Worm (Caenorhabditis elegans): ENCODE measurements around the gene T01C1.4.
A peak's percentile ranks its signal among the peaks of the same experiment; 100 is the strongest.

Gene T01C1.4

ce11 chrX:10678081-10678736, 38.7 kb downstream of the T01C1.4 start:
- TF ChIP-seq nhr-85 (tag) (peak; percentile 58), fkh-10 (GFP tag; optimal IDR thresholded peaks at IDR 0.05) (no peak), lsy-2 (tag; optimal IDR thresholded peaks at IDR 0.05) (peak in 1 of 2 experiments; percentile 3), grh-1 (GFP tag; IDR thresholded peaks at IDR 0.05) (no peak), efl-1 (optimal IDR thresholded peaks at IDR 0.05) (peak in 1 of 2 experiments; percentile 11), efl-1 (GFP tag; optimal IDR thresholded peaks at IDR 0.05 in 1 of 2) (peak; percentile 8 to 48), snu-23 (GFP tag; optimal IDR thresholded peaks at IDR 0.05) (peak; percentile 42), lin-14 (GFP tag; optimal IDR thresholded peaks at IDR 0.05) (peak; percentile 76), pag-3 (tag; optimal IDR thresholded peaks at IDR 0.05; ENCODE audit: borderline replicate concordance, insufficient read depth) (no peak), ceh-8 (GFP tag; optimal IDR thresholded peaks at IDR 0.05) (no peak), F16B12.6 (tag; optimal IDR thresholded peaks at IDR 0.05) (no peak), nhr-90 (tag; optimal IDR thresholded peaks at IDR 0.05; ENCODE audit: poor library complexity) (peak; percentile 24), nhr-76 (tag; optimal IDR thresholded peaks at IDR 0.05) (no peak), nhr-47 (tag; optimal IDR thresholded peaks at IDR 0.05) (peak; percentile 17), zip-4 (GFP tag; optimal IDR thresholded peaks at IDR 0.05) (peak; percentile 35), lin-35 (GFP tag; optimal IDR thresholded peaks at IDR 0.05) (peak in 1 of 2 experiments; percentile 52), mep-1 (tag; optimal IDR thresholded peaks at IDR 0.05) (peak; percentile 68), ama-1 (optimal IDR thresholded peaks at IDR 0.05) (peak; percentile 33), tbx-2 (tag; optimal IDR thresholded peaks at IDR 0.05) (peak; percentile 20), elt-3 (tag; optimal IDR thresholded peaks at IDR 0.05) (peak in 1 of 6 experiments; percentile 70), C04F5.9 (tag; optimal IDR thresholded peaks at IDR 0.05) (no peak), nhr-11 (tag; optimal IDR thresholded peaks at IDR 0.05) (peak; percentile 25), nhr-71 (tag; optimal IDR thresholded peaks at IDR 0.05) (peak; percentile 22), skn-1 (tag; optimal IDR thresholded peaks at IDR 0.05) (peak; percentile 68), dpl-1 (GFP tag; optimal IDR thresholded peaks at IDR 0.05) (peak in 2 of 3 experiments; percentile 18 to 19), blmp-1 (tag; optimal IDR thresholded peaks at IDR 0.05) (peak; percentile 73), mdl-1 (tag; optimal IDR thresholded peaks at IDR 0.05) (peak in 1 of 2 experiments; percentile 58), snpc-4 (tag; optimal IDR thresholded peaks at IDR 0.05) (no peak), Y116A8C.19 (tag; optimal IDR thresholded peaks at IDR 0.05; ENCODE audit: borderline replicate concordance) (no peak), jun-1 (tag; optimal IDR thresholded peaks at IDR 0.05) (peak; percentile 24), unc-86 (tag; optimal IDR thresholded peaks at IDR 0.05) (peak; percentile 5), nhr-20 (tag; optimal IDR thresholded peaks at IDR 0.05) (peak; percentile 42), egl-13 (tag; optimal IDR thresholded peaks at IDR 0.05) (no peak), dsc-1 (tag; optimal IDR thresholded peaks at IDR 0.05) (peak; percentile 22), nhr-19 (GFP tag; conservative IDR thresholded peaks at IDR 0.05) (peak; percentile 35; the same call in 1 of the 2 replicates), swsn-7 (tag; optimal IDR thresholded peaks at IDR 0.05) (peak; percentile 10), C16A3.4 (tag; optimal IDR thresholded peaks at IDR 0.05) (peak; percentile 6), nhr-28 (tag; optimal IDR thresholded peaks at IDR 0.05) (no peak), ceh-88 (GFP tag; IDR thresholded peaks at IDR 0.05) (no peak)

ce11 chrX:10677552-10677951, 39.4 kb downstream of the T01C1.4 start:
- TF ChIP-seq grh-1 (GFP tag; IDR thresholded peaks at IDR 0.05) (peak; percentile 13; the same call in 1 of the 2 replicates), blmp-1 (tag; optimal IDR thresholded peaks at IDR 0.05) (peak; percentile 40), nhr-20 (tag; optimal IDR thresholded peaks at IDR 0.05) (peak; percentile 81), rnt-1 (tag; optimal IDR thresholded peaks at IDR 0.05) (peak; percentile 48), C16A3.4 (tag; optimal IDR thresholded peaks at IDR 0.05) (peak; percentile 48), snu-23 (GFP tag; optimal IDR thresholded peaks at IDR 0.05) (peak; percentile 84), ztf-4 (tag; optimal IDR thresholded peaks at IDR 0.05) (peak; percentile 59), lsy-2 (tag; optimal IDR thresholded peaks at IDR 0.05) (peak in 1 of 2 experiments; percentile 46), xbp-1 (tag; optimal IDR thresholded peaks at IDR 0.05) (peak; percentile 56), lin-14 (GFP tag; optimal IDR thresholded peaks at IDR 0.05) (peak; percentile 79), efl-3 (GFP tag; optimal IDR thresholded peaks at IDR 0.05) (no peak), C04F5.9 (tag; optimal IDR thresholded peaks at IDR 0.05) (no peak), efl-1 (optimal IDR thresholded peaks at IDR 0.05) (no peak), efl-1 (GFP tag; optimal IDR thresholded peaks at IDR 0.05 in 1 of 2) (peak in 1 of 2 experiments; percentile 80), lin-15B (tag; optimal IDR thresholded peaks at IDR 0.05) (no peak), nhr-11 (tag; optimal IDR thresholded peaks at IDR 0.05) (no peak), ceh-82 (tag; optimal IDR thresholded peaks at IDR 0.05) (peak in 1 of 3 experiments; percentile 4), sup-37 (GFP tag; optimal IDR thresholded peaks at IDR 0.05) (no peak), alr-1 (tag; optimal IDR thresholded peaks at IDR 0.05; ENCODE audit: borderline replicate concordance) (no peak), dsc-1 (tag; optimal IDR thresholded peaks at IDR 0.05) (peak; percentile 6), dpl-1 (GFP tag; optimal IDR thresholded peaks at IDR 0.05) (peak in 1 of 3 experiments; percentile 8), lir-3 (tag; optimal IDR thresholded peaks at IDR 0.05; ENCODE audit: poor library complexity) (peak; percentile 12), mdl-1 (tag; optimal IDR thresholded peaks at IDR 0.05) (peak in 1 of 2 experiments; percentile 61), mab-9 (GFP tag; IDR thresholded peaks at IDR 0.05) (no peak), mep-1 (tag; optimal IDR thresholded peaks at IDR 0.05) (peak; percentile 71)
